Worm (Caenorhabditis elegans) whole organism, L2 larva: ENCODE data around the gene nhl-2.
A peak's percentile ranks its signal among the peaks of the same experiment; 100 is the strongest.

ENCODE experiments used
- C34F6.9 ChIP-seq: fragments of 150-350 bp; optimal IDR thresholded peaks from 2 replicates; lab custom pipeline; 2014; ENCODE audit warnings: missing biosample characterization, missing genetic modification characterization
- F13H6.1 ChIP-seq: sonication (generic microtip); optimal IDR thresholded peaks from 2 replicates; lab custom pipeline; 2016; ENCODE audit warnings: missing genetic modification characterization, missing compliant biosample characterization
- R02D3.7 ChIP-seq: fragments of 150-350 bp; optimal IDR thresholded peaks from 2 replicates; lab custom pipeline; 2014; ENCODE audit warnings: missing biosample characterization, missing genetic modification characterization
- Y55F3AM.14 ChIP-seq: fragments of 200-800 bp; sonication (Bioruptor generic); optimal IDR thresholded peaks from 2 replicates; lab custom pipeline; 2018; ENCODE audit warnings: mild to moderate bottlenecking, missing genetic modification characterization, missing compliant biosample characterization
- alr-1 ChIP-seq: fragments of 150-350 bp; optimal IDR thresholded peaks from 2 replicates; lab custom pipeline; 2014; ENCODE audit warnings: missing biosample characterization, missing genetic modification characterization
- aly-2 ChIP-seq: fragments of 150-350 bp; optimal IDR thresholded peaks from 2 replicates; lab custom pipeline; 2014; ENCODE audit warnings: missing biosample characterization, missing genetic modification characterization
- ama-1 ChIP-seq: fragments of 150-350 bp; optimal IDR thresholded peaks from 2 replicates; lab custom pipeline; 2018; ENCODE audit warnings: inconsistent platforms
- blmp-1 ChIP-seq: sonication (generic microtip); optimal IDR thresholded peaks from 2 replicates; lab custom pipeline; 2017; ENCODE audit warnings: missing genetic modification characterization, mild to moderate bottlenecking, missing compliant biosample characterization, antibody characterized with exemption, moderate library complexity; ENCODE audit not compliant: insufficient read depth
- ceh-16 ChIP-seq: fragments of 150-350 bp; optimal IDR thresholded peaks from 2 replicates; lab custom pipeline; 2014; ENCODE audit warnings: missing biosample characterization, missing genetic modification characterization
- ceh-82 ChIP-seq: fragments of 150-350 bp; optimal IDR thresholded peaks from 2 replicates; lab custom pipeline; 2014; ENCODE audit warnings: missing biosample characterization, missing genetic modification characterization
- crh-2 ChIP-seq: sonication (generic microtip); optimal IDR thresholded peaks from 2 replicates; lab custom pipeline; 2017; ENCODE audit warnings: missing biosample characterization, missing genetic modification characterization
- dmd-4 ChIP-seq: sonication (generic microtip); optimal IDR thresholded peaks from 2 replicates; lab custom pipeline; 2017; ENCODE audit warnings: missing biosample characterization, missing genetic modification characterization
- egl-27 ChIP-seq: sonication (generic microtip); optimal IDR thresholded peaks from 3 replicates; lab custom pipeline; 2017; ENCODE audit warnings: missing biosample characterization, missing genetic modification reagents, missing genetic modification characterization
- elt-1 ChIP-seq: fragments of 150-350 bp; optimal IDR thresholded peaks from 2 replicates; lab custom pipeline; 2014; ENCODE audit warnings: missing biosample characterization, missing genetic modification characterization
- elt-3 ChIP-seq: sonication (generic microtip); optimal IDR thresholded peaks from 2 replicates; lab custom pipeline; 2017; ENCODE audit warnings: missing biosample characterization, missing genetic modification characterization
- fos-1 ChIP-seq: fragments of 150-350 bp; optimal IDR thresholded peaks from 2 replicates; lab custom pipeline; 2014; ENCODE audit warnings: missing biosample characterization, missing genetic modification characterization
- gmeb-1 ChIP-seq: fragments of 150-350 bp; optimal IDR thresholded peaks from 2 replicates; lab custom pipeline; 2014; ENCODE audit warnings: missing biosample characterization, missing genetic modification characterization
- lin-13 ChIP-seq: fragments of 150-350 bp; optimal IDR thresholded peaks from 2 replicates; lab custom pipeline; 2014; ENCODE audit warnings: missing biosample characterization, missing genetic modification reagents, missing genetic modification characterization
- lin-39 ChIP-seq: fragments of 150-350 bp; optimal IDR thresholded peaks from 2 replicates; lab custom pipeline; 2014; ENCODE audit warnings: missing biosample characterization, missing genetic modification reagents, missing genetic modification characterization
- lsy-2 ChIP-seq, 2 experiments: fragments of 150-350 bp in 1 of 2; sonication (generic microtip) in 1 of 2; optimal IDR thresholded peaks; 2 replicates each; lab custom pipeline; 2014 to 2017; ENCODE audit warnings: missing biosample characterization in 2 of 2, missing genetic modification characterization in 2 of 2
- mbf-1 ChIP-seq: sonication (generic microtip); optimal IDR thresholded peaks from 2 replicates; lab custom pipeline; 2017; ENCODE audit warnings: missing biosample characterization, missing genetic modification characterization
- mdl-1 ChIP-seq, 2 experiments: fragments of 150-350 bp in 1 of 2; sonication (generic microtip) in 1 of 2; optimal IDR thresholded peaks; 2 replicates each; lab custom pipeline; 2017; ENCODE audit warnings: missing biosample characterization in 2 of 2, missing genetic modification characterization in 2 of 2
- nhr-10 ChIP-seq: sonication (generic microtip); optimal IDR thresholded peaks from 2 replicates; lab custom pipeline; 2017; ENCODE audit warnings: missing biosample characterization, missing genetic modification characterization
- nhr-11 ChIP-seq: fragments of 150-350 bp; optimal IDR thresholded peaks from 2 replicates; lab custom pipeline; 2014; ENCODE audit warnings: missing biosample characterization, missing genetic modification characterization
- nhr-129 ChIP-seq: fragments of 150-350 bp; optimal IDR thresholded peaks from 2 replicates; lab custom pipeline; 2014; ENCODE audit warnings: missing biosample characterization, missing genetic modification characterization
- nhr-21 ChIP-seq: fragments of 150-350 bp; optimal IDR thresholded peaks from 2 replicates; lab custom pipeline; 2014; ENCODE audit warnings: missing biosample characterization, missing genetic modification characterization
- nhr-23 ChIP-seq: fragments of 150-350 bp; optimal IDR thresholded peaks from 2 replicates; lab custom pipeline; 2014; ENCODE audit warnings: missing biosample characterization, missing genetic modification reagents, missing genetic modification characterization
- nhr-237 ChIP-seq: fragments of 150-350 bp; optimal IDR thresholded peaks from 2 replicates; lab custom pipeline; 2014; ENCODE audit warnings: missing biosample characterization, missing genetic modification characterization
- nhr-25 ChIP-seq: fragments of 150-350 bp; sonication (generic microtip); optimal IDR thresholded peaks from 3 replicates; lab custom pipeline; 2014; ENCODE audit warnings: missing biosample characterization, missing genetic modification characterization
- nhr-6 ChIP-seq: fragments of 150-350 bp; optimal IDR thresholded peaks from 2 replicates; lab custom pipeline; 2014; ENCODE audit warnings: missing biosample characterization, missing genetic modification characterization
- nhr-77 ChIP-seq: fragments of 150-350 bp; optimal IDR thresholded peaks from 2 replicates; lab custom pipeline; 2014; ENCODE audit warnings: missing biosample characterization, missing genetic modification characterization
- peb-1 ChIP-seq: fragments of 150-350 bp; optimal IDR thresholded peaks from 2 replicates; lab custom pipeline; 2014; ENCODE audit warnings: missing biosample characterization, missing genetic modification characterization
- sem-4 ChIP-seq: fragments of 150-350 bp; optimal IDR thresholded peaks from 2 replicates; lab custom pipeline; 2014; ENCODE audit warnings: missing biosample characterization, missing genetic modification reagents, missing genetic modification characterization
- skn-1 ChIP-seq: sonication (generic microtip); optimal IDR thresholded peaks from 2 replicates; lab custom pipeline; 2017; ENCODE audit warnings: missing biosample characterization, missing genetic modification characterization
- sma-3 ChIP-seq: sonication (generic microtip); optimal IDR thresholded peaks from 2 replicates; lab custom pipeline; 2016; ENCODE audit warnings: missing genetic modification reagents, missing genetic modification characterization, missing compliant biosample characterization
- sma-9 ChIP-seq, 2 experiments: fragments of 150-350 bp in 1 of 2; sonication (generic microtip) in 1 of 2; optimal IDR thresholded peaks; 2 replicates each; lab custom pipeline; 2014 to 2016; ENCODE audit warnings: missing genetic modification characterization in 2 of 2, mild to moderate bottlenecking in 1 of 2, missing biosample characterization in 1 of 2, missing compliant biosample characterization in 1 of 2, missing genetic modification reagents in 1 of 2, moderate library complexity in 1 of 2
- snpc-4 ChIP-seq: fragments of 150-350 bp; optimal IDR thresholded peaks from 2 replicates; lab custom pipeline; 2014; ENCODE audit warnings: missing biosample characterization, missing genetic modification characterization
- unc-39 ChIP-seq: fragments of 150-350 bp; optimal IDR thresholded peaks from 2 replicates; lab custom pipeline; 2014; ENCODE audit warnings: missing biosample characterization, missing genetic modification characterization
- unc-55 ChIP-seq: fragments of 150-350 bp; sonication (generic microtip); optimal IDR thresholded peaks from 3 replicates; lab custom pipeline; 2014; ENCODE audit warnings: missing biosample characterization, missing genetic modification reagents, missing genetic modification characterization
- unc-62 ChIP-seq: fragments of 150-350 bp; optimal IDR thresholded peaks from 2 replicates; lab custom pipeline; 2014; ENCODE audit warnings: missing biosample characterization, missing genetic modification reagents, missing genetic modification characterization
- ztf-1 ChIP-seq: fragments of 200-800 bp; sonication (Bioruptor generic); conservative IDR thresholded peaks from 2 replicates; pipeline ENCODE4 v1.3.6; 2022; ENCODE audit warnings: missing genetic modification characterization, missing compliant biosample characterization
- ztf-4 ChIP-seq: fragments of 150-350 bp; optimal IDR thresholded peaks from 2 replicates; lab custom pipeline; 2014; ENCODE audit warnings: missing biosample characterization, missing genetic modification characterization

Gene nhl-2

ce11 chrIII:4917077-4917476 is 18.2 kb upstream of the nhl-2 start, which contains the start of gene rars-1:
Gene rars-1, minus strand, starts transcription at chrIII:4917177.
- no peak for TF ChIP-seq blmp-1 (tag; lab: Kevin White, UChicago)
- no peak for TF ChIP-seq mdl-1 (tag; optimal IDR thresholded peaks at IDR 0.05; lab: Kevin White, UChicago)
- TF ChIP-seq elt-3 (tag; lab: Kevin White, UChicago) = no peak
- TF ChIP-seq fos-1 (tag; lab: Kevin White, UChicago) = no peak
- TF ChIP-seq unc-39 (tag; lab: Kevin White, UChicago) = no peak
- no peak for TF ChIP-seq mbf-1
- TF ChIP-seq nhr-23 (tag; lab: Kevin White, UChicago) = no peak
- TF ChIP-seq unc-62 (GFP tag; lab: Kevin White, UChicago) = no peak
- TF ChIP-seq nhr-10 = no peak
- no peak for TF ChIP-seq ztf-1 (GFP tag; lab: Robert Waterston, UW)
- no peak for TF ChIP-seq F13H6.1
- TF ChIP-seq ceh-16 = no peak
- no peak for TF ChIP-seq peb-1
- no peak for TF ChIP-seq aly-2 (tag; lab: Kevin White, UChicago)
- no peak for TF ChIP-seq nhr-25 (tag; lab: Kevin White, UChicago)
- TF ChIP-seq nhr-129 (tag; lab: Kevin White, UChicago) = no peak
- TF ChIP-seq, all 48 proteins: peak for 0

ce11 chrIII:4913736-4914135 is 14.9 kb upstream of the nhl-2 start:
- TF ChIP-seq lin-39 = no peak
- no peak for TF ChIP-seq ceh-82 (tag; lab: Kevin White, UChicago)
- TF ChIP-seq, all 48 proteins: peak for 0

- TF ChIP-seq unc-39 (tag; lab: Kevin White, UChicago) (no peak), snpc-4 (tag; lab: Kevin White, UChicago) (no peak), nhr-23 (tag; lab: Kevin White, UChicago) (no peak), C34F6.9 (tag; lab: Kevin White, UChicago) (peak; percentile 68), crh-2 (tag; lab: Kevin White, UChicago) (peak; percentile 66), lin-13 (GFP tag; lab: Kevin White, UChicago) (peak; percentile 41), unc-55 (GFP tag; lab: Kevin White, UChicago) (peak; percentile 74), blmp-1 (tag; lab: Kevin White, UChicago) (no peak), nhr-21 (tag; lab: Kevin White, UChicago) (no peak), mbf-1 (no peak), ceh-82 (tag; lab: Kevin White, UChicago) (no peak), unc-62 (GFP tag; lab: Kevin White, UChicago) (no peak), elt-1 (tag; lab: Kevin White, UChicago) (no peak), ztf-4 (no peak), nhr-11 (tag; lab: Kevin White, UChicago) (no peak), ama-1 (lab: Kevin White, UChicago) (no peak), R02D3.7 (tag; lab: Kevin White, UChicago) (no peak), skn-1 (tag; lab: Kevin White, UChicago) (no peak), sem-4 (tag; lab: Kevin White, UChicago) (no peak), gmeb-1 (tag; lab: Kevin White, UChicago) (peak; percentile 53), nhr-237 (tag; lab: Kevin White, UChicago) (no peak), nhr-77 (no peak), nhr-6 (no peak), sma-9 (GFP tag; optimal IDR thresholded peaks at IDR 0.05; lab: Kevin White, UChicago) (peak; percentile 67), sma-9 (tag; optimal IDR thresholded peaks at IDR 0.05; lab: Kevin White, UChicago) (no peak), egl-27 (tag; lab: Kevin White, UChicago) (no peak), sma-3 (GFP tag; lab: Kevin White, UChicago) (peak; percentile 75), dmd-4 (tag; lab: Kevin White, UChicago) (no peak), Y55F3AM.14 (GFP tag; lab: Kevin White, UChicago) (no peak), fos-1 (tag; lab: Kevin White, UChicago) (peak; percentile 11), peb-1 (no peak), F13H6.1 (peak; percentile 68), nhr-25 (tag; lab: Kevin White, UChicago) (peak; percentile 44), lsy-2 (tag; optimal IDR thresholded peaks at IDR 0.05; lab: Kevin White, UChicago) (peak; percentile 43 to 73), elt-3 (tag; lab: Kevin White, UChicago) (no peak), alr-1 (tag; lab: Kevin White, UChicago) (no peak)
Measured at ce11 chrIII:4912317-4912716, 13.4 kb upstream of the nhl-2 start, which contains the start of the genes F26F4.9 and cee-1. Gene F26F4.9, minus strand, starts transcription at chrIII:4912521. Gene cee-1, plus strand, starts transcription at chrIII:4912699.
